Worm (Caenorhabditis elegans) whole organism, young adult: Measurements from ENCODE around the gene Y39A1A.9.

Experiments
- B0019.2 ChIP-seq: fragments of 200-800 bp; sonication (Bioruptor generic); conservative IDR thresholded peaks from 2 replicates; pipeline ENCODE4 v1.3.6; 2022; ENCODE audit warnings: missing genetic modification reagents, missing genetic modification characterization, missing compliant biosample characterization
- D2030.7 ChIP-seq: fragments of 200-800 bp; sonication (Bioruptor generic); IDR thresholded peaks from 2 replicates; pipeline ENCODE4 v1.3.6; 2022; ENCODE audit warnings: missing genetic modification reagents, missing genetic modification characterization, missing compliant biosample characterization
- F33H1.4 ChIP-seq: fragments of 200-800 bp; sonication (Bioruptor generic); IDR thresholded peaks from 2 replicates; pipeline ENCODE4 v1.3.6; 2022; ENCODE audit warnings: missing genetic modification reagents, missing genetic modification characterization, missing compliant biosample characterization
- F57C9.4 ChIP-seq: sonication (generic microtip); optimal IDR thresholded peaks from 2 replicates; lab custom pipeline; 2017; ENCODE audit warnings: mild to moderate bottlenecking, missing genetic modification characterization, missing compliant biosample characterization
- K12H6.12 ChIP-seq: fragments of 200-800 bp; sonication (Bioruptor generic); optimal IDR thresholded peaks from 2 replicates; lab custom pipeline; 2018; ENCODE audit warnings: mild to moderate bottlenecking, missing genetic modification characterization, missing compliant biosample characterization
- T07F8.4 ChIP-seq: sonication (generic microtip); optimal IDR thresholded peaks from 2 replicates; lab custom pipeline; 2016; ENCODE audit warnings: mild to moderate bottlenecking, missing genetic modification characterization, moderate library complexity, missing compliant biosample characterization
- Y53F4B.3 ChIP-seq: fragments of 200-800 bp; sonication (Bioruptor generic); IDR thresholded peaks from 2 replicates; pipeline ENCODE4 v1.3.6; 2022; ENCODE audit warnings: missing genetic modification reagents, missing genetic modification characterization, missing compliant biosample characterization
- Y79H2A.3 ChIP-seq: fragments of 200-800 bp; sonication (Bioruptor generic); conservative IDR thresholded peaks from 2 replicates; pipeline ENCODE4 v1.3.6; 2022; ENCODE audit warnings: missing genetic modification reagents, missing genetic modification characterization, missing compliant biosample characterization
- aptf-2 ChIP-seq: fragments of 200-800 bp; sonication (Bioruptor generic); conservative IDR thresholded peaks from 2 replicates; pipeline ENCODE4 v1.3.6; 2022; ENCODE audit warnings: missing genetic modification reagents, missing genetic modification characterization, missing compliant biosample characterization
- atf-7 ChIP-seq: sonication (generic microtip); optimal IDR thresholded peaks from 2 replicates; lab custom pipeline; 2017; ENCODE audit warnings: mild to moderate bottlenecking, missing genetic modification characterization, missing compliant biosample characterization
- attf-6 ChIP-seq: fragments of 200-800 bp; sonication (Bioruptor generic); IDR thresholded peaks from 2 replicates; pipeline ENCODE4 v1.3.6; 2022; ENCODE audit warnings: missing genetic modification reagents, missing genetic modification characterization, missing compliant biosample characterization
- ceh-100 ChIP-seq: fragments of 200-800 bp; sonication (Bioruptor generic); IDR thresholded peaks from 2 replicates; pipeline ENCODE4 v1.3.6; 2022; ENCODE audit warnings: missing genetic modification reagents, missing genetic modification characterization, missing compliant biosample characterization
- ceh-91 ChIP-seq: fragments of 200-800 bp; sonication (Bioruptor generic); IDR thresholded peaks from 2 replicates; pipeline ENCODE4 v1.3.6; 2022; ENCODE audit warnings: missing genetic modification reagents, missing genetic modification characterization, missing compliant biosample characterization
- dpl-1 ChIP-seq: fragments of 150-350 bp; optimal IDR thresholded peaks from 2 replicates; lab custom pipeline; 2014; ENCODE audit warnings: missing biosample characterization, missing genetic modification reagents, missing genetic modification characterization
- efl-1 ChIP-seq: fragments of 150-350 bp; optimal IDR thresholded peaks from 2 replicates; lab custom pipeline; 2014; ENCODE audit warnings: missing biosample characterization, missing genetic modification reagents, missing genetic modification characterization
- ekl-4 ChIP-seq: fragments of 200-800 bp; sonication (Bioruptor generic); IDR thresholded peaks from 2 replicates; pipeline ENCODE4 v1.3.6; 2022; ENCODE audit warnings: missing genetic modification reagents, missing genetic modification characterization, missing compliant biosample characterization
- ets-4 ChIP-seq: fragments of 200-800 bp; sonication (Bioruptor generic); optimal IDR thresholded peaks from 2 replicates; lab custom pipeline; 2018; ENCODE audit warnings: mild to moderate bottlenecking, missing genetic modification characterization, missing compliant biosample characterization
- fkh-3 ChIP-seq: sonication (generic microtip); optimal IDR thresholded peaks from 2 replicates; lab custom pipeline; 2016; ENCODE audit warnings: mild to moderate bottlenecking, missing genetic modification characterization, missing compliant biosample characterization
- him-1 ChIP-seq: sonication (generic microtip); optimal IDR thresholded peaks from 2 replicates; lab custom pipeline; 2016; ENCODE audit warnings: missing genotype, missing genetic modification reagents, missing genetic modification characterization, missing compliant biosample characterization
- hlh-12 ChIP-seq: sonication (generic microtip); optimal IDR thresholded peaks from 2 replicates; lab custom pipeline; 2016; ENCODE audit warnings: missing genetic modification characterization, missing compliant biosample characterization
- hmg-1.2 ChIP-seq: fragments of 200-800 bp; sonication (Bioruptor generic); IDR thresholded peaks from 2 replicates; pipeline ENCODE4 v1.3.6; 2022; ENCODE audit warnings: missing genetic modification reagents, missing genetic modification characterization, missing compliant biosample characterization
- hsf-1 ChIP-seq: fragments of 200-800 bp; sonication (Bioruptor generic); IDR thresholded peaks from 2 replicates; pipeline ENCODE4 v1.3.6; 2022; ENCODE audit warnings: missing genetic modification reagents, missing genetic modification characterization, missing compliant biosample characterization
- lin-40 ChIP-seq: sonication (generic microtip); optimal IDR thresholded peaks from 2 replicates; lab custom pipeline; 2016; ENCODE audit warnings: missing genetic modification characterization, mild to moderate bottlenecking, missing compliant biosample characterization, missing genotype, missing genetic modification reagents
- lin-54 ChIP-seq: fragments of 200-800 bp; sonication (Bioruptor generic); optimal IDR thresholded peaks from 2 replicates; lab custom pipeline; 2018; ENCODE audit warnings: mild to moderate bottlenecking, missing genetic modification characterization, missing compliant biosample characterization
- lir-1 ChIP-seq: fragments of 200-800 bp; sonication (Bioruptor generic); conservative IDR thresholded peaks from 2 replicates; pipeline ENCODE4 v1.3.6; 2022; ENCODE audit warnings: missing genetic modification reagents, missing genetic modification characterization, missing compliant biosample characterization
- lsl-1 ChIP-seq: fragments of 200-800 bp; sonication (Bioruptor generic); optimal IDR thresholded peaks from 2 replicates; lab custom pipeline; 2018; ENCODE audit warnings: mild to moderate bottlenecking, missing genetic modification characterization, moderate library complexity, missing compliant biosample characterization
- madf-6 ChIP-seq: fragments of 200-800 bp; sonication (Bioruptor generic); IDR thresholded peaks from 2 replicates; pipeline ENCODE4 v1.3.6; 2022; ENCODE audit warnings: missing genetic modification reagents, missing genetic modification characterization, missing compliant biosample characterization
- madf-8 ChIP-seq: fragments of 200-800 bp; sonication (Bioruptor generic); conservative IDR thresholded peaks from 2 replicates; pipeline ENCODE4 v1.3.6; 2022; ENCODE audit warnings: missing genetic modification reagents, missing genetic modification characterization, missing compliant biosample characterization
- mes-4 ChIP-seq: sonication (generic microtip); optimal IDR thresholded peaks from 2 replicates; lab custom pipeline; 2016; ENCODE audit warnings: missing genotype, missing genetic modification characterization, missing compliant biosample characterization
- nhr-179 ChIP-seq: sonication (generic microtip); optimal IDR thresholded peaks from 2 replicates; lab custom pipeline; 2016; ENCODE audit warnings: mild to moderate bottlenecking, missing genetic modification characterization, missing compliant biosample characterization
- nhr-80 ChIP-seq: sonication (generic microtip); optimal IDR thresholded peaks from 2 replicates; lab custom pipeline; 2016; ENCODE audit warnings: missing genetic modification characterization, missing compliant biosample characterization
- pbrm-1 ChIP-seq: fragments of 200-800 bp; sonication (Bioruptor generic); IDR thresholded peaks from 2 replicates; pipeline ENCODE4 v1.3.6; 2022; ENCODE audit warnings: missing genetic modification reagents, missing genetic modification characterization, missing compliant biosample characterization
- rcor-1 ChIP-seq: fragments of 200-800 bp; sonication (Bioruptor generic); IDR thresholded peaks from 2 replicates; pipeline ENCODE4 v1.3.6; 2022; ENCODE audit warnings: missing genetic modification reagents, missing genetic modification characterization, missing compliant biosample characterization
- snpc-1.1 ChIP-seq: sonication (generic microtip); optimal IDR thresholded peaks from 2 replicates; lab custom pipeline; 2017; ENCODE audit warnings: missing genetic modification characterization, mild to moderate bottlenecking, missing compliant biosample characterization, antibody characterized with exemption, moderate library complexity, missing genotype, missing genetic modification reagents; ENCODE audit not compliant: insufficient read depth
- snpc-1.3 ChIP-seq: sonication (generic microtip); optimal IDR thresholded peaks from 2 replicates; lab custom pipeline; 2017; ENCODE audit warnings: missing genetic modification characterization, mild to moderate bottlenecking, missing compliant biosample characterization, antibody characterized with exemption, moderate library complexity, missing genotype, missing genetic modification reagents; ENCODE audit not compliant: insufficient read depth
- snpc-3.4 ChIP-seq: sonication (generic microtip); optimal IDR thresholded peaks from 2 replicates; lab custom pipeline; 2017; ENCODE audit warnings: missing genetic modification characterization, mild to moderate bottlenecking, missing compliant biosample characterization, antibody characterized with exemption, moderate library complexity, missing genotype, missing genetic modification reagents
- snpc-4 ChIP-seq, 5 experiments: fragments of 150-350 bp in 1 of 5; sonication (generic microtip) in 4 of 5; optimal IDR thresholded peaks; 2 replicates each; lab custom pipeline; 2014 to 2018; ENCODE audit warnings: missing genetic modification characterization in 5 of 5, missing biosample characterization in 3 of 5, antibody characterized with exemption in 2 of 5, mild to moderate bottlenecking in 2 of 5, missing compliant biosample characterization in 2 of 5, missing genotype in 2 of 5, moderate library complexity in 2 of 5, missing genetic modification reagents in 1 of 5
- tbp1 ChIP-seq: fragments of 200-800 bp; sonication (Bioruptor generic); optimal IDR thresholded peaks from 2 replicates; lab custom pipeline; 2018; ENCODE audit warnings: mild to moderate bottlenecking, missing genetic modification characterization, missing compliant biosample characterization
- tlf-1 ChIP-seq: fragments of 200-800 bp; sonication (Bioruptor generic); optimal IDR thresholded peaks from 2 replicates; lab custom pipeline; 2018; ENCODE audit warnings: mild to moderate bottlenecking, missing genetic modification characterization, missing compliant biosample characterization
- unc-130 ChIP-seq: sonication (generic microtip); optimal IDR thresholded peaks from 2 replicates; lab custom pipeline; 2016; ENCODE audit warnings: missing genetic modification reagents, missing genetic modification characterization, missing compliant biosample characterization
- xnd-1 ChIP-seq: sonication (generic microtip); optimal IDR thresholded peaks from 2 replicates; lab custom pipeline; 2016; ENCODE audit warnings: missing genotype, missing genetic modification reagents, missing genetic modification characterization, missing compliant biosample characterization
- zim-3 ChIP-seq: sonication (generic microtip); optimal IDR thresholded peaks from 2 replicates; lab custom pipeline; 2017; ENCODE audit warnings: mild to moderate bottlenecking, missing genetic modification characterization, moderate library complexity, missing compliant biosample characterization
- ztf-28 ChIP-seq: fragments of 200-800 bp; sonication (Bioruptor generic); IDR thresholded peaks from 2 replicates; pipeline ENCODE4 v1.3.6; 2022; ENCODE audit warnings: missing genetic modification reagents, missing genetic modification characterization, missing compliant biosample characterization

The Y39A1A.9 gene

DNA sequence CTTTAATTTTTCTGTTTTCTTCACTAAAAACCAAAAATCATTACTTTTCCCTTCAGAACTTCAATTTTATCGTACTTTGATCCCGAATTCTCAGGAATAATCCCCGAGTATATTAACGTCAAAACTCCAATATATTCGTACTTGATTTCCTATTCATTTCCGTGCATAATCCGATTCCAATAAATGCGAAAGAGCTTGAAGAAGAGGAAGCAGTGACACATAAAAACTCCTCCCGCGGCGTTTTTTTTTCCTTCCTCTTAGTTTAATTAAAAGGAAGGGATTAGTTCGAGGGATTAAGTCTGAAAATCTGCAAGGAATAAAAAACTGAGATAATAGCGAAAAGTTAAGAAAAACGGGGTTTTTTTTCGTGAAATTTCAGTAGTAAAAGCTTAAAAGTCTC is 32.4 kb downstream of the Y39A1A.9 start:
- no peak for TF ChIP-seq K12H6.12 (tag; lab: Kevin White, UChicago)
- TF ChIP-seq hlh-12 (tag; lab: Kevin White, UChicago): no peak

DNA sequence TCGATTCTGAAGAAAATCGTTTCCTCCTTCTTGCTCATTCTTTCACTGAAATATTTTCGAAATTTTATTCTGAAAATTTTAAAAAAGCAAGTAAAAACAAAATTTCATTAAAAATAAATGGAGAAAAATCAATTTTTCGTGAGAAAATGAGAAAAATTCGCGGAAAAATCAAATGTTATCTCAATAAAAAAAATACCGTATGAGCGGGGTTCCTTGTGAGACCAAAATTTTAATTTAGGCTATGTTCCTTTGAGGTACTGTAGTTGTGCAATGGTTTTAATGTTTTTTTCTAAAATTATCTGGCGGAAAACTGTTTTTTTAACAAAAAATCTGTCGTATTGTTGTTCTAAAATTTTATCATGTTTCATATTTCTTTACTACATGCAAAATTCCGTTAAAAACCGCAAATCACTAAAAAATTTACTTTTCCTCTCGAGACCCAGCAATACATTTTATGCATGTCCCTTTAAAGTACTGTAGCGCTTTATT is 33.1 kb downstream of the Y39A1A.9 start, which contains the start of gene epg-6:
TSS of gene epg-6 (minus strand) at position 51 of the 489 bp plus-strand sequence.
- TF ChIP-seq K12H6.12 (tag; lab: Kevin White, UChicago) (no peak), snpc-1.3 (tag; lab: Kevin White, UChicago) (peak; percentile 58), D2030.7 (GFP tag; lab: Robert Waterston, UW) (peak; percentile 74), hmg-1.2 (GFP tag; lab: Robert Waterston, UW) (peak; percentile 21; the same call in 1 of the 2 replicates), lin-54 (peak; percentile 54), ceh-100 (GFP tag; lab: Robert Waterston, UW) (no peak), nhr-80 (tag; lab: Kevin White, UChicago) (no peak), efl-1 (GFP tag; lab: Kevin White, UChicago) (peak; percentile 75), lsl-1 (GFP tag; lab: Kevin White, UChicago) (peak; percentile 99), snpc-1.1 (tag; lab: Kevin White, UChicago) (peak; percentile 17), lir-1 (GFP tag; lab: Robert Waterston, UW) (no peak), F33H1.4 (peak; percentile 94), tlf-1 (GFP tag; lab: Kevin White, UChicago) (peak; percentile 55), madf-8 (GFP tag; lab: Robert Waterston, UW) (peak; percentile 82), aptf-2 (GFP tag; lab: Robert Waterston, UW) (no peak), him-1 (tag; lab: Kevin White, UChicago) (peak; percentile 50), fkh-3 (no peak), Y79H2A.3 (0 out of 2 replicates have a peak, but pooled peaks have one; percentile 26), unc-130 (GFP tag; lab: Kevin White, UChicago) (peak; percentile 19), hsf-1 (0 out of 2 replicates have a peak, but pooled peaks have one; percentile 28), madf-6 (GFP tag; lab: Robert Waterston, UW) (peak; percentile 93), ceh-91 (GFP tag; lab: Robert Waterston, UW) (peak; percentile 84), snpc-3.4 (peak; percentile 8), tbp1 (GFP tag; lab: Kevin White, UChicago) (peak; percentile 14), xnd-1 (tag; lab: Kevin White, UChicago) (peak; percentile 94), snpc-4 (GFP tag; optimal IDR thresholded peaks at IDR 0.05; lab: Kevin White, UChicago) (no peak), snpc-4 (tag; optimal IDR thresholded peaks at IDR 0.05; lab: Kevin White, UChicago) (peak in 1 of 4 experiments; percentile 0), dpl-1 (peak; percentile 27)

DNA sequence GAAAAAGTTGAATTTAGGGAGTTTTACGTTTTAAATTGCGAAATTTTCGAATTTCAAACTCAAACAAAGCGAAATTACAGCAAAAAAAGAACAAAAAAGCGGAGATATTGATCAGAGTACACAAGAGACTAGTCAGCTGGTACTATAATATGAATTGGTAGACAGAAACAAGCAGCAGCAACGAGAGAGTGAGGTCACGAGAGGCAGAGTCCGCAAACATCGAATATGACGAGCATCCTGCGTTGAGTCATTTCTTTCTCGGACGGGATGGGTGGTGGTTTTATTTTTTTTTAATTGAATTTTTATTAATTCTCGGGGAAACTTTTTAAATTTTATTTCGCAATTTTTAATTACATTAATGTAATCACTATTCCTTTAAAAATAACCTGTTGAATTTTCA is 33.6 kb downstream of the Y39A1A.9 start:
- TF ChIP-seq ekl-4 (GFP tag; lab: Robert Waterston, UW) (no peak), pbrm-1 (GFP tag; lab: Robert Waterston, UW) (0 out of 2 replicates have a peak, but pooled peaks have one; percentile 26), tlf-1 (GFP tag; lab: Kevin White, UChicago) (no peak), ztf-28 (GFP tag; lab: Robert Waterston, UW) (no peak), rcor-1 (peak; percentile 7; the same call in 1 of the 2 replicates), hsf-1 (no peak), F57C9.4 (no peak), ets-4 (GFP tag; lab: Kevin White, UChicago) (no peak), mes-4 (tag; lab: Kevin White, UChicago) (no peak), snpc-1.1 (tag; lab: Kevin White, UChicago) (no peak), hlh-12 (tag; lab: Kevin White, UChicago) (no peak), zim-3 (tag; lab: Kevin White, UChicago) (no peak), nhr-179 (tag; lab: Kevin White, UChicago) (no peak), attf-6 (GFP tag; lab: Robert Waterston, UW) (no peak), lin-40 (tag; lab: Kevin White, UChicago) (peak; percentile 56), lir-1 (GFP tag; lab: Robert Waterston, UW) (no peak), madf-6 (GFP tag; lab: Robert Waterston, UW) (no peak), T07F8.4 (tag; lab: Kevin White, UChicago) (no peak), B0019.2 (no peak), atf-7 (no peak), dpl-1 (no peak), Y53F4B.3 (no peak), lsl-1 (GFP tag; lab: Kevin White, UChicago) (no peak)
